Fruit fly (Drosophila melanogaster) whole organism, embryonic: ENCODE measurements around the gene CG42764.

Source experiments
- CG10321 ChIP-seq: fragments of 200-800 bp; sonication (Bioruptor generic); IDR thresholded peaks from 2 replicates; pipeline ENCODE4 v1.3.6; 2022; ENCODE audit warnings: missing biosample characterization, missing genetic modification characterization
- CG10431 ChIP-seq: fragments of 200-800 bp; sonication (Bioruptor generic); optimal IDR thresholded peaks from 3 replicates; lab custom pipeline; 2018; ENCODE audit warnings: missing biosample characterization, mild to moderate bottlenecking, missing genetic modification characterization
- CG11456 ChIP-seq: fragments of 200-800 bp; sonication (Bioruptor generic); IDR thresholded peaks from 3 replicates; pipeline ENCODE4 v1.3.6; 2022; ENCODE audit warnings: missing biosample characterization, missing genetic modification characterization
- CG11695 ChIP-seq: fragments of 200-800 bp; sonication (Bioruptor generic); IDR thresholded peaks from 3 replicates; pipeline ENCODE4 v1.3.6; 2022; ENCODE audit warnings: missing biosample characterization, missing genetic modification characterization
- CG14014 ChIP-seq: fragments of 200-800 bp; sonication (Bioruptor generic); IDR thresholded peaks from 2 replicates; pipeline ENCODE4 v1.3.6; 2022; ENCODE audit warnings: missing biosample characterization, missing genetic modification characterization
- CG15011 ChIP-seq: fragments of 200-800 bp; sonication (Bioruptor generic); optimal IDR thresholded peaks from 3 replicates; lab custom pipeline; 2018; ENCODE audit warnings: missing biosample characterization, mild to moderate bottlenecking, missing genetic modification characterization
- CG1529 ChIP-seq: fragments of 200-800 bp; sonication (Bioruptor generic); optimal IDR thresholded peaks from 3 replicates; lab custom pipeline; 2018; ENCODE audit warnings: missing biosample characterization, missing genetic modification characterization
- CG16779 ChIP-seq: fragments of 200-800 bp; sonication (Bioruptor generic); IDR thresholded peaks from 2 replicates; pipeline ENCODE4 v1.3.6; 2022; ENCODE audit warnings: missing biosample characterization, missing genetic modification characterization
- CG2116 ChIP-seq: fragments of 200-800 bp; sonication (Bioruptor generic); optimal IDR thresholded peaks from 3 replicates; lab custom pipeline; 2018; ENCODE audit warnings: missing biosample characterization, mild to moderate bottlenecking, missing genetic modification characterization
- CG31388 ChIP-seq: fragments of 200-800 bp; sonication (Bioruptor generic); optimal IDR thresholded peaks from 2 replicates; lab custom pipeline; 2016; ENCODE audit warnings: missing biosample characterization, missing genetic modification characterization
- CG31441 ChIP-seq: fragments of 200-800 bp; sonication (Bioruptor generic); IDR thresholded peaks from 2 replicates; pipeline ENCODE4 v1.3.6; 2022; ENCODE audit warnings: missing biosample characterization, missing genetic modification characterization
- CG33213 ChIP-seq: fragments of 200-800 bp; sonication (Bioruptor generic); optimal IDR thresholded peaks from 3 replicates; lab custom pipeline; 2016; ENCODE audit warnings: missing biosample characterization, missing genetic modification characterization
- CG3995 ChIP-seq: fragments of 200-800 bp; sonication (Bioruptor generic); optimal IDR thresholded peaks from 3 replicates; lab custom pipeline; 2016; ENCODE audit warnings: missing biosample characterization, missing genetic modification characterization
- CG43689 ChIP-seq: fragments of 200-800 bp; sonication (Bioruptor generic); IDR thresholded peaks from 2 replicates; pipeline ENCODE4 v1.3.6; 2022; ENCODE audit warnings: missing biosample characterization, missing genetic modification characterization
- CG6254 ChIP-seq: fragments of 200-800 bp; sonication (Bioruptor generic); optimal IDR thresholded peaks from 3 replicates; lab custom pipeline; 2017; ENCODE audit warnings: mild to moderate bottlenecking, missing biosample characterization, missing genetic modification reagents, missing genetic modification characterization
- CG6765 ChIP-seq: fragments of 200-800 bp; sonication (Bioruptor generic); optimal IDR thresholded peaks from 3 replicates; lab custom pipeline; 2017; ENCODE audit warnings: missing biosample characterization, mild to moderate bottlenecking, missing genetic modification characterization
- CG7372 ChIP-seq: fragments of 200-800 bp; sonication (Bioruptor generic); IDR thresholded peaks from 2 replicates; pipeline ENCODE4 v1.3.6; 2022; ENCODE audit warnings: missing biosample characterization, missing genetic modification characterization
- CG8089 ChIP-seq: fragments of 200-800 bp; sonication (Bioruptor generic); optimal IDR thresholded peaks from 3 replicates; lab custom pipeline; 2016; ENCODE audit warnings: missing biosample characterization, missing genetic modification characterization
- CkIIα-i1 ChIP-seq: fragments of 200-800 bp; sonication (Bioruptor generic); IDR thresholded peaks from 2 replicates; pipeline ENCODE4 v1.3.6; 2022; ENCODE audit warnings: missing biosample characterization, missing genetic modification characterization
- D19A ChIP-seq: fragments of 200-800 bp; optimal IDR thresholded peaks from 3 replicates; lab custom pipeline; 2019; ENCODE audit warnings: missing biosample characterization, mild to moderate bottlenecking, missing genetic modification characterization, moderate library complexity
- Dref ChIP-seq: fragments of 200-800 bp; sonication (Bioruptor generic); IDR thresholded peaks from 2 replicates; pipeline ENCODE4 v1.3.6; 2022; ENCODE audit warnings: missing biosample characterization, missing genetic modification characterization
- Hsf ChIP-seq: fragments of 200-800 bp; sonication (Bioruptor generic); optimal IDR thresholded peaks from 3 replicates; lab custom pipeline; 2016; ENCODE audit warnings: missing biosample characterization, missing genetic modification characterization
- Jarid2 ChIP-seq: fragments of 200-800 bp; sonication (Bioruptor generic); optimal IDR thresholded peaks from 3 replicates; lab custom pipeline; 2017; ENCODE audit warnings: mild to moderate bottlenecking, missing biosample characterization, missing genetic modification reagents, missing genetic modification characterization
- Lhr ChIP-seq: fragments of 200-800 bp; sonication (Bioruptor generic); optimal IDR thresholded peaks from 3 replicates; lab custom pipeline; 2017; ENCODE audit warnings: mild to moderate bottlenecking, missing biosample characterization, missing genetic modification reagents, missing genetic modification characterization
- Med ChIP-seq: fragments of 200-800 bp; sonication (Bioruptor generic); peaks from one replicate; lab custom pipeline; 2016; ENCODE audit warnings: missing biosample characterization, missing genetic modification characterization, mild to moderate bottlenecking, inconsistent platforms, moderate library complexity
- Myb ChIP-seq: fragments of 200-800 bp; sonication (Bioruptor generic); optimal IDR thresholded peaks from 2 replicates; lab custom pipeline; 2016; ENCODE audit warnings: missing biosample characterization, missing genetic modification characterization
- Rx ChIP-seq: fragments of 200-800 bp; sonication (Bioruptor generic); IDR thresholded peaks from 2 replicates; pipeline ENCODE4 v1.3.6; 2022; ENCODE audit warnings: missing biosample characterization, missing genetic modification characterization
- Sox100B ChIP-seq: fragments of 200-800 bp; sonication (Bioruptor generic); optimal IDR thresholded peaks from 3 replicates; lab custom pipeline; 2018; ENCODE audit warnings: missing biosample characterization, mild to moderate bottlenecking, missing genetic modification characterization
- Xrp1 ChIP-seq: fragments of 200-800 bp; sonication (Bioruptor generic); IDR thresholded peaks from 2 replicates; pipeline ENCODE4 v1.3.6; 2022; ENCODE audit warnings: missing biosample characterization, missing genetic modification characterization
- bowl ChIP-seq: fragments of 200-800 bp; sonication (Bioruptor generic); IDR thresholded peaks from 2 replicates; pipeline ENCODE4 v1.3.6; 2022; ENCODE audit warnings: missing biosample characterization, missing genetic modification characterization
- cas ChIP-seq: fragments of 200-800 bp; sonication (Bioruptor generic); IDR thresholded peaks from 2 replicates; pipeline ENCODE4 v1.3.6; 2022; ENCODE audit warnings: missing biosample characterization, missing genetic modification characterization
- cg ChIP-seq: fragments of 200-800 bp; sonication (Bioruptor generic); optimal IDR thresholded peaks from 3 replicates; lab custom pipeline; 2019; ENCODE audit warnings: missing biosample characterization, mild to moderate bottlenecking, missing genetic modification characterization, moderate library complexity
- dan ChIP-seq: fragments of 200-800 bp; sonication (Bioruptor generic); IDR thresholded peaks from 2 replicates; pipeline ENCODE4 v1.3.6; 2022; ENCODE audit warnings: missing biosample characterization, missing genetic modification characterization
- fd96Cb ChIP-seq: fragments of 200-800 bp; sonication (Bioruptor generic); optimal IDR thresholded peaks from 2 replicates; lab custom pipeline; 2018; ENCODE audit warnings: missing biosample characterization, mild to moderate bottlenecking, missing genetic modification characterization, moderate library complexity
- gsb-n ChIP-seq: fragments of 200-800 bp; sonication (Bioruptor generic); optimal IDR thresholded peaks from 3 replicates; lab custom pipeline; 2018; ENCODE audit warnings: missing biosample characterization, mild to moderate bottlenecking, missing genetic modification characterization
- her ChIP-seq: fragments of 200-800 bp; sonication (Bioruptor generic); optimal IDR thresholded peaks from 2 replicates; lab custom pipeline; 2016; ENCODE audit warnings: missing biosample characterization, missing genetic modification characterization
- inv ChIP-seq: fragments of 200-800 bp; sonication (Bioruptor generic); IDR thresholded peaks from 2 replicates; pipeline ENCODE4 v1.3.6; 2022; ENCODE audit warnings: missing biosample characterization, missing genetic modification characterization; ENCODE audit not compliant: partially characterized antibody
- kay ChIP-seq: fragments of 200-800 bp; sonication (Bioruptor generic); optimal IDR thresholded peaks from 2 replicates; lab custom pipeline; 2016; ENCODE audit warnings: missing biosample characterization, missing genetic modification characterization
- lov ChIP-seq, 2 experiments: fragments of 200-800 bp in 1 of 2; fragments of >200 bp in 1 of 2; sonication (Bioruptor generic) in 1 of 2; IDR thresholded peaks in 1 of 2; optimal IDR thresholded peaks in 1 of 2; 2 replicates in 1 of 2; 3 replicates in 1 of 2; pipeline versions ENCODE4 v1.3.6 to Lab custom; 2017 to 2022; ENCODE audit warnings: missing biosample characterization in 1 of 2, missing genetic modification characterization in 1 of 2
- luna ChIP-seq: fragments of 200-800 bp; sonication (Bioruptor generic); optimal IDR thresholded peaks from 2 replicates; lab custom pipeline; 2016; ENCODE audit warnings: missing biosample characterization, missing genetic modification characterization
- pan ChIP-seq, 4 experiments: fragments of >200 bp in 3 of 4; fragments of 200-800 bp in 1 of 4; sonication (Bioruptor generic) in 1 of 4; optimal IDR thresholded peaks in 3 of 4; IDR thresholded peaks in 1 of 4; 2 replicates each; pipeline versions ENCODE4 v1.3.6 to Lab custom; 2017 to 2022; ENCODE audit warnings: missing biosample characterization in 2 of 4, missing genetic modification characterization in 2 of 4, mixed read lengths in 1 of 4
- scrt ChIP-seq: fragments of 200-800 bp; sonication (Bioruptor generic); optimal IDR thresholded peaks from 2 replicates; lab custom pipeline; 2018; ENCODE audit warnings: missing biosample characterization, mild to moderate bottlenecking, missing genetic modification characterization, moderate library complexity
- sima ChIP-seq: fragments of 200-800 bp; sonication (Bioruptor generic); optimal IDR thresholded peaks from 2 replicates; lab custom pipeline; 2016; ENCODE audit warnings: missing biosample characterization, missing genetic modification characterization
- sisA ChIP-seq: fragments of 200-800 bp; sonication (Bioruptor generic); IDR thresholded peaks from 2 replicates; pipeline ENCODE4 v1.3.6; 2022; ENCODE audit warnings: missing biosample characterization, missing genetic modification characterization
- stwl ChIP-seq: fragments of 200-800 bp; sonication (Bioruptor generic); optimal IDR thresholded peaks from 3 replicates; lab custom pipeline; 2018; ENCODE audit warnings: missing biosample characterization, mild to moderate bottlenecking, missing genetic modification characterization, moderate library complexity
- tin ChIP-seq: fragments of 200-800 bp; sonication (Bioruptor generic); optimal IDR thresholded peaks from 3 replicates; lab custom pipeline; 2016; ENCODE audit warnings: missing biosample characterization, missing genetic modification characterization
- tx ChIP-seq: fragments of 200-800 bp; sonication (Bioruptor generic); optimal IDR thresholded peaks from 2 replicates; lab custom pipeline; 2016; ENCODE audit warnings: missing biosample characterization, missing genetic modification characterization
- vvl ChIP-seq: fragments of 200-800 bp; sonication (Bioruptor generic); IDR thresholded peaks from 2 replicates; pipeline ENCODE4 v1.3.6; 2022; ENCODE audit warnings: missing biosample characterization, missing genetic modification characterization
- z ChIP-seq: fragments of 200-800 bp; sonication (Bioruptor generic); IDR thresholded peaks from 3 replicates; pipeline ENCODE4 v1.3.6; 2022; ENCODE audit warnings: missing biosample characterization, missing genetic modification characterization

CG42764 gene

DNA sequence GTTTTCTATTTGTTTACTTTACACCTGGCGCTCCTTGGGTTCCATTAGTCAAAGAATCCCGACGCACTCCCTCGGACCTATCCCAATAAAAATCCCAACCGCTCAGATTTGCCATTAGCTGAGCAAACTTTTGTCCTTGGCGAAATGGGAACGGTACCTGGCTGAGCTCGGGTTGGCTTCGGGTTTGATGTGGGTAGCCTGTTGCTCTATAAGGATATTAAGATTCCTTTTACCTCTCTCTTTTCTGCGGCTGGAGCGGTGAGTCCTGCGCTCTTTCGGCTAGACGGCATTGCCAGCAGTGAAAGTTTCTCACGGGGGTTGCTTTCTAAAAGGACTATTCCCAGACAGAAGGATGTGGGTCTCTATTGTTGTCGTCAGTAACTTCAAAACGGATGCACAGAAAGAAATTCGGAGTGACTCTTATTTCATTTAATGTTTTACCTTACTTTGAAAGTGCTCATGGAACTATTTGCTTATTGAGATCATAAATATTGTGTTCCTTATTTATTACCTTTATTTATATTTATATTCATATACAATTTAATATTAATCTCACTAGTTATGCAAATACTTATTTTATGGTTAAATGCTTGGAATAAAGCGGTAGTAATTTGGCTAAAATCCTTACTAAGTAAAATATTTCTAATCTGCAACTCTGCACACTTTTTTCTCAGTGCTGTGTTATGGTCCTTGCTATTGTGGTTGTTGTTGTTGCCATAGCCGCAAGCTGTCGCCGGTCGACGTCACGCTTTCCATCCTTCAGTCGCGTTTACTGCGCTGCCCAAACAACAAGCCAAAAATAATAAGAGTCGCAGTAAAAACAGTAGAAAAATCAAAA is 24.0 kb downstream of the CG42764 start, which contains the start of gene CG5910 (continued):
- TF ChIP-seq Jarid2 (GFP tag; lab: Kevin White, UChicago) = peak; percentile 63
- no peak for TF ChIP-seq CG33213 (GFP tag; lab: Kevin White, UChicago)
- peak; percentile 63; the same call in 1 of the 3 replicates for TF ChIP-seq CG11456
- TF ChIP-seq CG7372 = peak; percentile 53; the same call in 1 of the 2 replicates
- TF ChIP-seq gsb-n = peak; percentile 90
- no peak for TF ChIP-seq CG10321 (GFP tag; lab: Robert Waterston, UW)
- TF ChIP-seq Dref = no peak
- peak; percentile 54 for TF ChIP-seq CG2116 (GFP tag; lab: Kevin White, UChicago)
- TF ChIP-seq her (GFP tag; lab: Kevin White, UChicago) = no peak
- TF ChIP-seq lov (optimal IDR thresholded peaks at IDR 0.05; lab: Kevin White, UChicago) = no peak
- TF ChIP-seq lov (GFP tag; IDR thresholded peaks at IDR 0.05; lab: Robert Waterston, UW) = no peak
- TF ChIP-seq CG15011 (GFP tag; lab: Kevin White, UChicago) = peak; percentile 79
- peak; percentile 83 for TF ChIP-seq tin (GFP tag; lab: Kevin White, UChicago)
- peak; percentile 92 for TF ChIP-seq fd96Cb (tag; lab: Kevin White, UChicago)
- peak; percentile 88 for TF ChIP-seq CG6765 (GFP tag; lab: Kevin White, UChicago)
- no peak for TF ChIP-seq stwl (tag; lab: Kevin White, UChicago)
- TF ChIP-seq Sox100B (GFP tag; lab: Kevin White, UChicago) = peak; percentile 93
- peak; percentile 68 for TF ChIP-seq CG1529 (GFP tag; lab: Kevin White, UChicago)
- peak; percentile 98 for TF ChIP-seq scrt (GFP tag; lab: Kevin White, UChicago)
- peak; percentile 2 for TF ChIP-seq Myb
- no peak for TF ChIP-seq cg
- TF ChIP-seq CG6254 (GFP tag; lab: Kevin White, UChicago) = peak; percentile 87
- peak; percentile 84 for TF ChIP-seq Xrp1 (GFP tag; lab: Robert Waterston, UW)
- TF ChIP-seq sisA (GFP tag; lab: Robert Waterston, UW) = peak; percentile 84
- peak; percentile 2 for TF ChIP-seq CG8089 (GFP tag; lab: Kevin White, UChicago)
- TF ChIP-seq cas (GFP tag; lab: Robert Waterston, UW) = no peak
- peak; percentile 75 for TF ChIP-seq CG14014 (GFP tag; lab: Robert Waterston, UW)
- peak; percentile 70 for TF ChIP-seq CG31388 (GFP tag; lab: Kevin White, UChicago)
- peak; percentile 87 for TF ChIP-seq vvl (GFP tag; lab: Robert Waterston, UW)
- TF ChIP-seq CG31441 (GFP tag; lab: Robert Waterston, UW) = peak; percentile 95
- peak; percentile 91 for TF ChIP-seq D19A
- TF ChIP-seq tx (GFP tag; lab: Kevin White, UChicago) = peak; percentile 14
- peak; percentile 40 for TF ChIP-seq Hsf (GFP tag; lab: Kevin White, UChicago)
- peak; percentile 70 for TF ChIP-seq kay (GFP tag; lab: Kevin White, UChicago)
- 0 out of 2 replicates have a peak, but pooled peaks have one; percentile 31 for TF ChIP-seq Rx (GFP tag; lab: Robert Waterston, UW)
- no peak for TF ChIP-seq bowl
- TF ChIP-seq pan (optimal IDR thresholded peaks at IDR 0.05; lab: Kevin White, UChicago) = no peak
- peak in 1 of 2 experiments; percentile 73 for TF ChIP-seq pan (GFP tag; optimal IDR thresholded peaks at IDR 0.05 in 1 of 2, IDR thresholded peaks at IDR 0.05 in 1 of 2)
- no peak for TF ChIP-seq CG16779 (GFP tag; lab: Robert Waterston, UW)
- peak; percentile 48 for TF ChIP-seq Lhr
- peak; percentile 64 for TF ChIP-seq Med
- TF ChIP-seq CG11695 (GFP tag; lab: Robert Waterston, UW) = peak; percentile 87
- TF ChIP-seq CG10431 = peak; percentile 67
- TF ChIP-seq luna (GFP tag; lab: Kevin White, UChicago) = no peak
- no peak for TF ChIP-seq dan (GFP tag; lab: Robert Waterston, UW)
- TF ChIP-seq inv (GFP tag; lab: Robert Waterston, UW) = no peak
- peak; percentile 56; the same call in 1 of the 2 replicates for TF ChIP-seq CG43689
- TF ChIP-seq z (GFP tag; lab: Robert Waterston, UW) = no peak
- no peak for TF ChIP-seq CkIIα-i1 (GFP tag; lab: Robert Waterston, UW)
- TF ChIP-seq sima (GFP tag; lab: Kevin White, UChicago) = no peak
- no peak for TF ChIP-seq CG3995 (GFP tag; lab: Kevin White, UChicago)
